Worm (Caenorhabditis elegans) whole organism, young adult: ENCODE results near the gene M163.8.

ENCODE experiments used
- C06A6.2 ChIP-seq: fragments of 200-800 bp; sonication (Bioruptor generic); conservative IDR thresholded peaks from 2 replicates; pipeline ENCODE4 v1.3.6; 2022; ENCODE audit warnings: missing genetic modification characterization, missing compliant biosample characterization
- C17E4.6 ChIP-seq: fragments of 200-800 bp; sonication (Bioruptor generic); IDR thresholded peaks from 2 replicates; pipeline ENCODE4 v1.3.6; 2022; ENCODE audit warnings: missing genetic modification reagents, missing genetic modification characterization, missing compliant biosample characterization
- F22D6.2 ChIP-seq: sonication (generic microtip); optimal IDR thresholded peaks from 2 replicates; lab custom pipeline; 2016; ENCODE audit warnings: mild to moderate bottlenecking, missing genetic modification characterization, missing compliant biosample characterization
- F23B12.7 ChIP-seq: sonication (generic microtip); optimal IDR thresholded peaks from 2 replicates; lab custom pipeline; 2017; ENCODE audit warnings: missing genetic modification characterization, mild to moderate bottlenecking, missing compliant biosample characterization, antibody characterized with exemption, moderate library complexity; ENCODE audit not compliant: insufficient read depth
- F39B2.1 ChIP-seq: fragments of 200-800 bp; sonication (Bioruptor generic); IDR thresholded peaks from 2 replicates; pipeline ENCODE4 v1.3.6; 2022; ENCODE audit warnings: missing genetic modification reagents, missing genetic modification characterization, missing compliant biosample characterization
- F57C9.4 ChIP-seq: sonication (generic microtip); optimal IDR thresholded peaks from 2 replicates; lab custom pipeline; 2017; ENCODE audit warnings: mild to moderate bottlenecking, missing genetic modification characterization, missing compliant biosample characterization
- T07F8.4 ChIP-seq: sonication (generic microtip); optimal IDR thresholded peaks from 2 replicates; lab custom pipeline; 2016; ENCODE audit warnings: mild to moderate bottlenecking, missing genetic modification characterization, moderate library complexity, missing compliant biosample characterization
- Y95B8A.8 ChIP-seq: fragments of 200-800 bp; sonication (Bioruptor generic); IDR thresholded peaks from 2 replicates; pipeline ENCODE4 v1.3.6; 2022; ENCODE audit warnings: missing genetic modification reagents, missing genetic modification characterization, missing compliant biosample characterization
- ZK185.1 ChIP-seq: sonication (generic microtip); optimal IDR thresholded peaks from 2 replicates; lab custom pipeline; 2016; ENCODE audit warnings: mild to moderate bottlenecking, missing genetic modification characterization, missing compliant biosample characterization; ENCODE audit not compliant: poor library complexity, severe bottlenecking
- ama-1 ChIP-seq, 3 experiments: fragments of 150-350 bp in 1 of 3; sonication (generic microtip) in 2 of 3; optimal IDR thresholded peaks; 2 replicates each; lab custom pipeline; 2014 to 2018; ENCODE audit warnings: missing biosample characterization in 2 of 3, missing genetic modification characterization in 2 of 3, missing genetic modification reagents in 2 of 3
- attf-3 ChIP-seq: fragments of 200-800 bp; sonication (Bioruptor generic); conservative IDR thresholded peaks from 2 replicates; pipeline ENCODE4 v1.3.6; 2022; ENCODE audit warnings: missing genetic modification reagents, missing genetic modification characterization, missing compliant biosample characterization
- attf-5 ChIP-seq: fragments of 200-800 bp; sonication (Bioruptor generic); optimal IDR thresholded peaks from 2 replicates; lab custom pipeline; 2018; ENCODE audit warnings: mild to moderate bottlenecking, missing genetic modification characterization, missing compliant biosample characterization
- cebp-1 ChIP-seq, 2 experiments: fragments of 200-800 bp in 1 of 2; sonication (Bioruptor generic) in 1 of 2; sonication (generic microtip) in 1 of 2; IDR thresholded peaks in 1 of 2; optimal IDR thresholded peaks in 1 of 2; 2 replicates each; pipeline versions ENCODE4 v1.3.6 to Lab custom; 2017 to 2022; ENCODE audit warnings: missing compliant biosample characterization in 2 of 2, missing genetic modification characterization in 2 of 2, mild to moderate bottlenecking in 1 of 2, missing genetic modification reagents in 1 of 2, moderate library complexity in 1 of 2
- ceh-40 ChIP-seq: fragments of 200-800 bp; sonication (Bioruptor generic); IDR thresholded peaks from 2 replicates; pipeline ENCODE4 v1.3.6; 2022; ENCODE audit warnings: missing genetic modification characterization, missing compliant biosample characterization
- ceh-58 ChIP-seq: fragments of 200-800 bp; sonication (Bioruptor generic); IDR thresholded peaks from 2 replicates; pipeline ENCODE4 v1.3.6; 2022; ENCODE audit warnings: missing genetic modification characterization, missing compliant biosample characterization
- efl-1 ChIP-seq: fragments of 150-350 bp; optimal IDR thresholded peaks from 2 replicates; lab custom pipeline; 2014; ENCODE audit warnings: missing biosample characterization, missing genetic modification reagents, missing genetic modification characterization
- egl-18 ChIP-seq: fragments of 200-800 bp; sonication (Bioruptor generic); IDR thresholded peaks from 2 replicates; pipeline ENCODE4 v1.3.6; 2022; ENCODE audit warnings: missing genetic modification reagents, missing genetic modification characterization, missing compliant biosample characterization
- ekl-4 ChIP-seq: fragments of 200-800 bp; sonication (Bioruptor generic); IDR thresholded peaks from 2 replicates; pipeline ENCODE4 v1.3.6; 2022; ENCODE audit warnings: missing genetic modification reagents, missing genetic modification characterization, missing compliant biosample characterization
- hsf-1 ChIP-seq: fragments of 200-800 bp; sonication (Bioruptor generic); IDR thresholded peaks from 2 replicates; pipeline ENCODE4 v1.3.6; 2022; ENCODE audit warnings: missing genetic modification reagents, missing genetic modification characterization, missing compliant biosample characterization
- lin-26 ChIP-seq: fragments of 200-800 bp; sonication (Bioruptor generic); IDR thresholded peaks from 2 replicates; pipeline ENCODE4 v1.3.6; 2022; ENCODE audit warnings: missing genetic modification reagents, missing genetic modification characterization, missing compliant biosample characterization
- lir-1 ChIP-seq: fragments of 200-800 bp; sonication (Bioruptor generic); conservative IDR thresholded peaks from 2 replicates; pipeline ENCODE4 v1.3.6; 2022; ENCODE audit warnings: missing genetic modification reagents, missing genetic modification characterization, missing compliant biosample characterization
- lsl-1 ChIP-seq: fragments of 200-800 bp; sonication (Bioruptor generic); optimal IDR thresholded peaks from 2 replicates; lab custom pipeline; 2018; ENCODE audit warnings: mild to moderate bottlenecking, missing genetic modification characterization, moderate library complexity, missing compliant biosample characterization
- lsy-27 ChIP-seq: sonication (generic microtip); optimal IDR thresholded peaks from 2 replicates; lab custom pipeline; 2017; ENCODE audit warnings: missing genetic modification characterization, mild to moderate bottlenecking, missing compliant biosample characterization, antibody characterized with exemption, missing genotype, borderline replicate concordance; ENCODE audit not compliant: insufficient read depth
- madf-8 ChIP-seq: fragments of 200-800 bp; sonication (Bioruptor generic); conservative IDR thresholded peaks from 2 replicates; pipeline ENCODE4 v1.3.6; 2022; ENCODE audit warnings: missing genetic modification reagents, missing genetic modification characterization, missing compliant biosample characterization
- mel-28 ChIP-seq: sonication (generic microtip); optimal IDR thresholded peaks from 2 replicates; lab custom pipeline; 2016; ENCODE audit warnings: borderline replicate concordance, mild to moderate bottlenecking, missing genetic modification characterization, missing compliant biosample characterization
- nfya-1 ChIP-seq: sonication (generic microtip); optimal IDR thresholded peaks from 2 replicates; lab custom pipeline; 2017; ENCODE audit warnings: antibody characterized with exemption, missing compliant biosample characterization, missing genetic modification characterization, borderline replicate concordance; ENCODE audit not compliant: insufficient read depth
- nfya-2 ChIP-seq: fragments of 200-800 bp; sonication (Bioruptor generic); IDR thresholded peaks from 2 replicates; pipeline ENCODE4 v1.3.6; 2022; ENCODE audit warnings: missing genetic modification reagents, missing genetic modification characterization, missing compliant biosample characterization
- nhr-179 ChIP-seq: sonication (generic microtip); optimal IDR thresholded peaks from 2 replicates; lab custom pipeline; 2016; ENCODE audit warnings: mild to moderate bottlenecking, missing genetic modification characterization, missing compliant biosample characterization
- nhr-80 ChIP-seq: sonication (generic microtip); optimal IDR thresholded peaks from 2 replicates; lab custom pipeline; 2016; ENCODE audit warnings: missing genetic modification characterization, missing compliant biosample characterization
- nhr-90 ChIP-seq: sonication (generic microtip); optimal IDR thresholded peaks from 2 replicates; lab custom pipeline; 2016; ENCODE audit warnings: missing genotype, mild to moderate bottlenecking, missing genetic modification characterization, missing compliant biosample characterization
- pha-4 ChIP-seq: fragments of 150-350 bp; sonication (generic microtip); optimal IDR thresholded peaks from 2 replicates; lab custom pipeline; 2014; ENCODE audit warnings: missing biosample characterization, missing genetic modification reagents, missing genetic modification characterization
- rpc-1 ChIP-seq, 2 experiments: fragments of 150-350 bp in 1 of 2; sonication (generic microtip) in 1 of 2; optimal IDR thresholded peaks; 2 replicates each; lab custom pipeline; 2014 to 2018; ENCODE audit warnings: missing biosample characterization in 1 of 2, missing genetic modification characterization in 1 of 2, missing genetic modification reagents in 1 of 2, missing genotype in 1 of 2
- snpc-4 ChIP-seq, 5 experiments: fragments of 150-350 bp in 1 of 5; sonication (generic microtip) in 4 of 5; optimal IDR thresholded peaks; 2 replicates each; lab custom pipeline; 2014 to 2018; ENCODE audit warnings: missing genetic modification characterization in 5 of 5, missing biosample characterization in 3 of 5, antibody characterized with exemption in 2 of 5, mild to moderate bottlenecking in 2 of 5, missing compliant biosample characterization in 2 of 5, missing genotype in 2 of 5, moderate library complexity in 2 of 5, missing genetic modification reagents in 1 of 5
- tbx-9 ChIP-seq: sonication (generic microtip); optimal IDR thresholded peaks from 2 replicates; lab custom pipeline; 2016; ENCODE audit warnings: borderline replicate concordance, missing genetic modification characterization, inconsistent platforms, missing compliant biosample characterization
- unc-62 ChIP-seq: fragments of 150-350 bp; optimal IDR thresholded peaks from 2 replicates; lab custom pipeline; 2014; ENCODE audit warnings: missing biosample characterization, missing genetic modification reagents, missing genetic modification characterization
- xnd-1 ChIP-seq: sonication (generic microtip); optimal IDR thresholded peaks from 2 replicates; lab custom pipeline; 2016; ENCODE audit warnings: missing genotype, missing genetic modification reagents, missing genetic modification characterization, missing compliant biosample characterization
- zfh-2 ChIP-seq: fragments of 200-800 bp; sonication (Bioruptor generic); conservative IDR thresholded peaks from 2 replicates; pipeline ENCODE4 v1.3.6; 2022; ENCODE audit warnings: missing genetic modification reagents, missing genetic modification characterization, missing compliant biosample characterization

Gene M163.8

DNA sequence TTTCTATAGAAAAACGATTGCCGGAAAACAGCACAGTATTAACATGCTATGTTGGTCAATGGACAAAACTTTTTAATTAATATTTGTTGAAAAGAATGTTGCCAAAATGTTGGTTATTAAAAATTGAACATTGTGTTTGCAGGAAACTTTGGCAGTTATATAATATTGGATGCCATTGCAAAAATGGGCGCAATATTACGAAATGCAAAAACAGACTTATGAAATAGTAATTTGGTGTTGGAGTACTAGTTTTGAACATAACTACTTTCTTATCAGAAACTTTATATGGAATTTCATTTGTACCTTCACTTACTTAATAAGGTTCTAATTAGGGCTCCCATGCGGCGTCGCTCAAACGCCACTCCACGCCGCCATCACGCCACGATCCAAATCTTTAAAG lies 25.4 kb downstream of the M163.8 start:
- TF ChIP-seq rpc-1 (optimal IDR thresholded peaks at IDR 0.05; lab: Kevin White, UChicago) (no peak), rpc-1 (tag; optimal IDR thresholded peaks at IDR 0.05; lab: Kevin White, UChicago) (no peak), nfya-2 (GFP tag; lab: Robert Waterston, UW) (no peak), T07F8.4 (tag; lab: Kevin White, UChicago) (no peak), tbx-9 (tag; lab: Kevin White, UChicago) (no peak), ama-1 (optimal IDR thresholded peaks at IDR 0.05; lab: Kevin White, UChicago) (no peak), ama-1 (GFP tag; optimal IDR thresholded peaks at IDR 0.05; lab: Kevin White, UChicago) (no peak), ekl-4 (no peak), nhr-80 (tag; lab: Kevin White, UChicago) (no peak), ceh-40 (GFP tag; lab: Robert Waterston, UW) (no peak), F57C9.4 (no peak), cebp-1 (GFP tag; IDR thresholded peaks at IDR 0.05; lab: Robert Waterston, UW) (no peak), cebp-1 (tag; optimal IDR thresholded peaks at IDR 0.05; lab: Kevin White, UChicago) (no peak), F23B12.7 (tag; lab: Kevin White, UChicago) (no peak), attf-5 (GFP tag; lab: Kevin White, UChicago) (no peak), nhr-90 (no peak), Y95B8A.8 (GFP tag; lab: Robert Waterston, UW) (no peak), attf-3 (no peak), hsf-1 (GFP tag; lab: Robert Waterston, UW) (no peak), lsy-27 (tag; lab: Kevin White, UChicago) (no peak), lin-26 (GFP tag; lab: Robert Waterston, UW) (no peak)
- TF ChIP-seq, all 124 proteins: peak for 0

DNA sequence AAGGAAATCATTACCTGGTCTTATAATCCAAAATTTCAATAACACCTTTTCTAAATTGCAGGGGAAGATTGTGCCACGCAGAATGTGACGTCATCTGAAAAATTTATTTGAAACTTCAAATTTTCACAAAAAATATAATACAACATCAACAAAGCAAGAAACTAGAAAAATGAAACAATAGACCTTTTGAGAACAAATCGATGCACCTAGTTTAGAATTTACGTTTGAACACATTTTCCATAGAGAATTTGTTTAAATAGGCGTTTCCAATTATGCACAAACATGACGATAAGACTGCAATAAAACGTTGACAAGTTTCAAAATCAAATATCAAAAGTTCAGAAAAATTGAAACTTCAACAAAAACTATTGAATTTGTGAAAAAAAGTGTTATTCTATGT lies 27.9 kb downstream of the M163.8 start, which contains the start of gene fbxa-141:
Gene fbxa-141 (minus strand): TSS at position 101 of the 400 bp plus-strand sequence.
- TF ChIP-seq xnd-1 (tag; lab: Kevin White, UChicago) (no peak), C17E4.6 (GFP tag; lab: Robert Waterston, UW) (no peak), snpc-4 (GFP tag; optimal IDR thresholded peaks at IDR 0.05; lab: Kevin White, UChicago) (no peak), snpc-4 (tag; optimal IDR thresholded peaks at IDR 0.05; lab: Kevin White, UChicago) (no peak), lir-1 (GFP tag; lab: Robert Waterston, UW) (no peak), F22D6.2 (tag; lab: Kevin White, UChicago) (no peak), madf-8 (no peak), lsl-1 (no peak), egl-18 (no peak), efl-1 (GFP tag; lab: Kevin White, UChicago) (no peak), ama-1 (optimal IDR thresholded peaks at IDR 0.05; lab: Kevin White, UChicago) (no peak), ama-1 (GFP tag; optimal IDR thresholded peaks at IDR 0.05; lab: Kevin White, UChicago) (no peak), F39B2.1 (GFP tag; lab: Robert Waterston, UW) (no peak), nfya-1 (tag; lab: Kevin White, UChicago) (no peak), zfh-2 (no peak), nhr-179 (tag; lab: Kevin White, UChicago) (no peak), ZK185.1 (tag; lab: Kevin White, UChicago) (no peak)

DNA sequence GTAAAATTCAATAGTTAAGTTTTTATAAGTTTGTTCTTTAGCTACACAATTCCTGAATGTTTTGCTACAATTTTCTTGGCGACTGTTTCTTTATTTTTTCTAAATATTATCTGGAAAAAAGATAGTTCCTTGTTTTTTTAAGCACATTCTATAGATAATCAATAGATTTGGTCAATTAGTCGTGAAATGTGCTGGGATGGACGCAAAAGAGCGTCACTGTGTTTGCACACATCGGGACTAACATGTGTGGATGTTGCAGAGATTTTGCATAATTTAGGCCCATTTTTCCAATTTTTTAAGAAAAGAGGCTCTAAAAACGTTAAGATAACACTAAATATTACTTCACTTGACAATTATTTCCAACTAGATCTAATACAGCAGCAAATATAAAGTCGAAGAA lies 28.5 kb downstream of the M163.8 start:
- TF ChIP-seq unc-62 (GFP tag; lab: Kevin White, UChicago) (no peak), pha-4 (no peak), ceh-58 (GFP tag; lab: Robert Waterston, UW) (no peak), mel-28 (tag; lab: Kevin White, UChicago) (no peak), C06A6.2 (GFP tag; lab: Robert Waterston, UW) (no peak)
- TF ChIP-seq, all 124 proteins: peak for 0
